Fruit fly (Drosophila melanogaster) S2 (cell line): ENCODE measurements around the gene CG1309.

Experiments used
- CG8478 ChIP-seq: fragments of >200 bp; optimal IDR thresholded peaks from 2 replicates; lab custom pipeline; 2018
- CTCF ChIP-seq, 2 experiments: fragments of >200 bp; optimal IDR thresholded peaks; 2 replicates each; lab custom pipeline; 2018

- TF ChIP-seq CG8478 (no peak), CTCF (optimal IDR thresholded peaks at IDR 0.05; lab: Kevin White, UChicago) (no peak)
These were observed 6.2 kb upstream of the CG1309 start for dm6 chr3L:4252862-4253610.
